Worm (Caenorhabditis elegans) whole organism, early embryonic: ENCODE data around the gene srsx-30.

ENCODE experiments used
- B0310.2 ChIP-seq: sonication (generic microtip); optimal IDR thresholded peaks from 2 replicates; lab custom pipeline; 2016; ENCODE audit warnings: mild to moderate bottlenecking, missing genetic modification characterization, missing compliant biosample characterization
- F13C5.2 ChIP-seq: sonication (generic microtip); optimal IDR thresholded peaks from 2 replicates; lab custom pipeline; 2017; ENCODE audit warnings: mild to moderate bottlenecking, missing genetic modification characterization, inconsistent platforms, missing compliant biosample characterization
- aly-1 ChIP-seq: sonication (generic microtip); optimal IDR thresholded peaks from 2 replicates; lab custom pipeline; 2016; ENCODE audit warnings: missing genetic modification characterization, missing compliant biosample characterization
- ama-1 ChIP-seq: fragments of 150-350 bp; optimal IDR thresholded peaks from 2 replicates; lab custom pipeline; 2014
- ceh-13 ChIP-seq: fragments of 200-800 bp; sonication (Bioruptor generic); optimal IDR thresholded peaks from 2 replicates; lab custom pipeline; 2018; ENCODE audit warnings: mild to moderate bottlenecking, missing genetic modification characterization, missing compliant biosample characterization
- ets-7 ChIP-seq: sonication (generic microtip); optimal IDR thresholded peaks from 2 replicates; lab custom pipeline; 2016; ENCODE audit warnings: missing genotype, missing genetic modification characterization, missing compliant biosample characterization
- flt-1 ChIP-seq: fragments of 200-800 bp; sonication (Bioruptor generic); IDR thresholded peaks from 2 replicates; pipeline ENCODE4 v1.3.6; 2022; ENCODE audit warnings: missing genetic modification characterization, missing compliant biosample characterization
- hmbx-1 ChIP-seq: sonication (generic microtip); optimal IDR thresholded peaks from 2 replicates; lab custom pipeline; 2016; ENCODE audit warnings: mild to moderate bottlenecking, missing genetic modification characterization, missing compliant biosample characterization
- hnd-1 ChIP-seq: sonication (generic microtip); optimal IDR thresholded peaks from 2 replicates; lab custom pipeline; 2016; ENCODE audit warnings: missing genetic modification characterization, missing compliant biosample characterization
- pes-1 ChIP-seq: fragments of 200-800 bp; sonication (Bioruptor generic); IDR thresholded peaks from 2 replicates; pipeline ENCODE4 v1.3.6; 2022; ENCODE audit warnings: missing genetic modification reagents, missing genetic modification characterization, missing compliant biosample characterization
- sea-1 ChIP-seq: fragments of 200-800 bp; sonication (Bioruptor generic); conservative IDR thresholded peaks from 2 replicates; pipeline ENCODE4 v1.3.6; 2022; ENCODE audit warnings: missing genetic modification characterization, missing compliant biosample characterization
- tbx-11 ChIP-seq: fragments of 200-800 bp; sonication (Bioruptor generic); IDR thresholded peaks from 2 replicates; pipeline ENCODE4 v1.3.6; 2022; ENCODE audit warnings: missing genetic modification characterization, missing compliant biosample characterization
- tbx-37 ChIP-seq: fragments of 200-800 bp; sonication (Bioruptor generic); conservative IDR thresholded peaks from 2 replicates; pipeline ENCODE4 v1.3.6; 2022; ENCODE audit warnings: missing genetic modification reagents, missing genetic modification characterization, missing compliant biosample characterization
- tra-4 ChIP-seq: sonication (generic microtip); optimal IDR thresholded peaks from 2 replicates; lab custom pipeline; 2017; ENCODE audit warnings: missing genetic modification characterization, missing compliant biosample characterization

ce11 chrV:10191242-10191641 lies 32.6 kb downstream of the srsx-30 start:
- TF ChIP-seq F13C5.2 (tag; lab: Kevin White, UChicago), result no peak
- no peak for TF ChIP-seq flt-1
- TF ChIP-seq ceh-13 (GFP tag; lab: Kevin White, UChicago), result no peak
- no peak for TF ChIP-seq tbx-11 (GFP tag; lab: Robert Waterston, UW)
- no peak for TF ChIP-seq ama-1
- no peak for TF ChIP-seq ets-7 (tag; lab: Kevin White, UChicago)
- TF ChIP-seq tra-4 (tag; lab: Kevin White, UChicago), result no peak
- TF ChIP-seq B0310.2 (tag; lab: Kevin White, UChicago), result no peak
- no peak for TF ChIP-seq aly-1 (tag; lab: Kevin White, UChicago)
- TF ChIP-seq hnd-1 (tag; lab: Kevin White, UChicago), result no peak
- TF ChIP-seq pes-1, result no peak
- TF ChIP-seq hmbx-1, result no peak
- TF ChIP-seq sea-1 (GFP tag; lab: Robert Waterston, UW), result no peak
- TF ChIP-seq tbx-37 (GFP tag; lab: Robert Waterston, UW), result no peak
